Worm (Caenorhabditis elegans) whole organism, L4/young adult: Measurements from ENCODE around the gene F58A4.2.

Experiments used
- W03F9.2 ChIP-seq: fragments of 150-350 bp; optimal IDR thresholded peaks from 2 replicates; lab custom pipeline; 2014; ENCODE audit warnings: missing biosample characterization, missing genetic modification characterization
- dao-5 ChIP-seq: sonication (generic microtip); optimal IDR thresholded peaks from 2 replicates; lab custom pipeline; 2016; ENCODE audit warnings: missing genotype, missing genetic modification characterization, moderate library complexity, missing compliant biosample characterization
- him-1 ChIP-seq: sonication (generic microtip); optimal IDR thresholded peaks from 2 replicates; lab custom pipeline; 2016; ENCODE audit warnings: missing genotype, missing genetic modification reagents, missing genetic modification characterization, missing compliant biosample characterization

ce11 chrIII:9590212-9590611 is 10.3 kb downstream of the F58A4.2 start:
- no peak for TF ChIP-seq him-1 (tag; lab: Kevin White, UChicago)
- TF ChIP-seq W03F9.2 (tag; lab: Kevin White, UChicago), result no peak
- TF ChIP-seq dao-5 (tag; lab: Kevin White, UChicago), result no peak
